Worm (Caenorhabditis elegans) whole organism, early embryonic: ENCODE data around the gene srb-5.

Experiments used
- B0310.2 ChIP-seq: sonication (generic microtip); optimal IDR thresholded peaks from 2 replicates; lab custom pipeline; 2016; ENCODE audit warnings: mild to moderate bottlenecking, missing genetic modification characterization, missing compliant biosample characterization
- F13C5.2 ChIP-seq: sonication (generic microtip); optimal IDR thresholded peaks from 2 replicates; lab custom pipeline; 2017; ENCODE audit warnings: mild to moderate bottlenecking, missing genetic modification characterization, inconsistent platforms, missing compliant biosample characterization
- aly-1 ChIP-seq: sonication (generic microtip); optimal IDR thresholded peaks from 2 replicates; lab custom pipeline; 2016; ENCODE audit warnings: missing genetic modification characterization, missing compliant biosample characterization
- ama-1 ChIP-seq: fragments of 150-350 bp; optimal IDR thresholded peaks from 2 replicates; lab custom pipeline; 2014
- ets-7 ChIP-seq: sonication (generic microtip); optimal IDR thresholded peaks from 2 replicates; lab custom pipeline; 2016; ENCODE audit warnings: missing genotype, missing genetic modification characterization, missing compliant biosample characterization
- flt-1 ChIP-seq: fragments of 200-800 bp; sonication (Bioruptor generic); IDR thresholded peaks from 2 replicates; pipeline ENCODE4 v1.3.6; 2022; ENCODE audit warnings: missing genetic modification characterization, missing compliant biosample characterization
- hnd-1 ChIP-seq: sonication (generic microtip); optimal IDR thresholded peaks from 2 replicates; lab custom pipeline; 2016; ENCODE audit warnings: missing genetic modification characterization, missing compliant biosample characterization
- pes-1 ChIP-seq: fragments of 200-800 bp; sonication (Bioruptor generic); IDR thresholded peaks from 2 replicates; pipeline ENCODE4 v1.3.6; 2022; ENCODE audit warnings: missing genetic modification reagents, missing genetic modification characterization, missing compliant biosample characterization
- scrt-1 ChIP-seq: fragments of 200-800 bp; sonication (Bioruptor generic); IDR thresholded peaks from 2 replicates; pipeline ENCODE4 v1.3.6; 2022; ENCODE audit warnings: missing genetic modification characterization, missing compliant biosample characterization
- sea-1 ChIP-seq: fragments of 200-800 bp; sonication (Bioruptor generic); conservative IDR thresholded peaks from 2 replicates; pipeline ENCODE4 v1.3.6; 2022; ENCODE audit warnings: missing genetic modification characterization, missing compliant biosample characterization
- tbx-11 ChIP-seq: fragments of 200-800 bp; sonication (Bioruptor generic); IDR thresholded peaks from 2 replicates; pipeline ENCODE4 v1.3.6; 2022; ENCODE audit warnings: missing genetic modification characterization, missing compliant biosample characterization
- tbx-37 ChIP-seq: fragments of 200-800 bp; sonication (Bioruptor generic); conservative IDR thresholded peaks from 2 replicates; pipeline ENCODE4 v1.3.6; 2022; ENCODE audit warnings: missing genetic modification reagents, missing genetic modification characterization, missing compliant biosample characterization
- tra-4 ChIP-seq: sonication (generic microtip); optimal IDR thresholded peaks from 2 replicates; lab custom pipeline; 2017; ENCODE audit warnings: missing genetic modification characterization, missing compliant biosample characterization

DNA sequence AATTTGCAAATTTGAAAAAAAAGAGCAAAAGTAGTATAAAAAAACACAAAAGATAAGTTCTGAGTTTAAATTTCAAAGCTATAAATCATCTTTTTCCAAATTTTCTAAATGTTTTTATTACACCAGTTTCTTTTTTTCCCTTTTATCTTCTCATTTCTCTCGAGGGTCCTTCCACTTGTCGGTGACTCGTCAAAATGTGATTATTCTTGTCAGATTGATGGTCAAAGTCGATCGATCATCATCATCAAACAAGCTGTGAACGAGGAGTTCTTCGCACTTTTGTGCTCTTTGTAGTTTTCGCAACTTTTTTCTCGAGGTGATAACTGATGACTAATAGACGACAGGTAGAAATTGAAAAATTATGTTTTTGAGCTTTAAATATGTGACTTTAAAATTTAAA, 42.6 kb downstream of the srb-5 start:
- TF ChIP-seq scrt-1 (GFP tag; lab: Robert Waterston, UW) (no peak), ama-1 (lab: Kevin White, UChicago) (no peak), hnd-1 (tag; lab: Kevin White, UChicago) (no peak), pes-1 (GFP tag; lab: Robert Waterston, UW) (no peak), aly-1 (tag; lab: Kevin White, UChicago) (no peak), tra-4 (tag; lab: Kevin White, UChicago) (no peak), tbx-11 (GFP tag; lab: Robert Waterston, UW) (no peak), tbx-37 (GFP tag; lab: Robert Waterston, UW) (no peak), flt-1 (GFP tag; lab: Robert Waterston, UW) (no peak), ets-7 (tag; lab: Kevin White, UChicago) (no peak), B0310.2 (no peak), sea-1 (GFP tag; lab: Robert Waterston, UW) (no peak), F13C5.2 (no peak)
